Worm (Caenorhabditis elegans) whole organism, L1 larva: ENCODE data around the gene ZK112.4.

Source experiments
- C16A3.4 ChIP-seq: fragments of 150-350 bp; optimal IDR thresholded peaks from 2 replicates; lab custom pipeline; 2014; ENCODE audit warnings: missing biosample characterization, missing genetic modification characterization
- C34B4.2 ChIP-seq: sonication (generic microtip); optimal IDR thresholded peaks from 2 replicates; lab custom pipeline; 2017; ENCODE audit warnings: mild to moderate bottlenecking, missing genetic modification characterization, missing compliant biosample characterization
- aha-1 ChIP-seq: fragments of 150-350 bp; optimal IDR thresholded peaks from 2 replicates; lab custom pipeline; 2014; ENCODE audit warnings: missing biosample characterization, missing genetic modification characterization
- alr-1 ChIP-seq: fragments of 200-800 bp; sonication (Bioruptor generic); optimal IDR thresholded peaks from 2 replicates; lab custom pipeline; 2018; ENCODE audit warnings: borderline replicate concordance, mild to moderate bottlenecking, missing genetic modification characterization, missing compliant biosample characterization
- aly-2 ChIP-seq: fragments of 150-350 bp; optimal IDR thresholded peaks from 2 replicates; lab custom pipeline; 2014; ENCODE audit warnings: missing biosample characterization, missing genetic modification characterization
- ama-1 ChIP-seq: fragments of 150-350 bp; optimal IDR thresholded peaks from 2 replicates; lab custom pipeline; 2014
- blmp-1 ChIP-seq: fragments of 150-350 bp; optimal IDR thresholded peaks from 2 replicates; lab custom pipeline; 2014; ENCODE audit warnings: missing biosample characterization, missing genetic modification characterization
- ceh-8 ChIP-seq: fragments of 200-800 bp; sonication (Bioruptor generic); optimal IDR thresholded peaks from 2 replicates; lab custom pipeline; 2018; ENCODE audit warnings: mild to moderate bottlenecking, missing genetic modification characterization, moderate library complexity, missing compliant biosample characterization
- ceh-90 ChIP-seq: sonication (generic microtip); optimal IDR thresholded peaks from 2 replicates; lab custom pipeline; 2016; ENCODE audit warnings: missing genetic modification characterization, missing compliant biosample characterization
- dpl-1 ChIP-seq, 3 experiments: fragments of 150-350 bp in 2 of 3; sonication (generic microtip) in 1 of 3; optimal IDR thresholded peaks; 2 replicates each; lab custom pipeline; 2014 to 2017; ENCODE audit warnings: missing biosample characterization in 3 of 3, missing genetic modification characterization in 3 of 3, missing genetic modification reagents in 3 of 3
- efl-1 ChIP-seq, 4 experiments: fragments of 150-350 bp; optimal IDR thresholded peaks in 3 of 4; peaks in 1 of 4; 1 replicate in 1 of 4; 2 replicates in 3 of 4; lab custom pipeline; 2014; ENCODE audit warnings: missing biosample characterization in 2 of 4, missing genetic modification characterization in 2 of 4, missing genetic modification reagents in 2 of 4
- egl-13 ChIP-seq: sonication (generic microtip); optimal IDR thresholded peaks from 2 replicates; lab custom pipeline; 2016; ENCODE audit warnings: missing genotype, missing genetic modification reagents, missing genetic modification characterization, missing compliant biosample characterization
- egl-27 ChIP-seq, 2 experiments: fragments of 150-350 bp in 1 of 2; sonication (generic microtip); optimal IDR thresholded peaks; 3 replicates each; lab custom pipeline; 2017 to 2018; ENCODE audit warnings: missing biosample characterization in 2 of 2, missing genetic modification characterization in 2 of 2, missing genetic modification reagents in 2 of 2
- elt-2 ChIP-seq: sonication (generic microtip); optimal IDR thresholded peaks from 2 replicates; lab custom pipeline; 2016; ENCODE audit warnings: missing genetic modification characterization, mild to moderate bottlenecking, inconsistent platforms, missing compliant biosample characterization, missing genetic modification reagents
- fkh-10 ChIP-seq: sonication (generic microtip); optimal IDR thresholded peaks from 2 replicates; lab custom pipeline; 2017; ENCODE audit warnings: missing biosample characterization, missing genetic modification reagents, missing genetic modification characterization
- fkh-4 ChIP-seq: sonication (generic microtip); optimal IDR thresholded peaks from 2 replicates; lab custom pipeline; 2016; ENCODE audit warnings: missing compliant biosample characterization, missing genetic modification characterization, borderline replicate concordance
- fos-1 ChIP-seq: fragments of 150-350 bp; optimal IDR thresholded peaks from 2 replicates; lab custom pipeline; 2014; ENCODE audit warnings: missing biosample characterization, missing genetic modification characterization
- grh-1 ChIP-seq: fragments of 200-800 bp; sonication (Bioruptor generic); IDR thresholded peaks from 2 replicates; pipeline ENCODE4 v1.3.6; 2022; ENCODE audit warnings: missing genetic modification reagents, missing genetic modification characterization, missing compliant biosample characterization
- hlh-17 ChIP-seq: fragments of 200-800 bp; sonication (Bioruptor generic); optimal IDR thresholded peaks from 2 replicates; lab custom pipeline; 2018; ENCODE audit warnings: missing genetic modification characterization, mild to moderate bottlenecking, missing compliant biosample characterization, moderate library complexity, borderline replicate concordance
- hlh-4 ChIP-seq: sonication (generic microtip); optimal IDR thresholded peaks from 2 replicates; lab custom pipeline; 2016; ENCODE audit warnings: mild to moderate bottlenecking, missing genetic modification characterization, missing compliant biosample characterization
- lin-13 ChIP-seq: fragments of 150-350 bp; optimal IDR thresholded peaks from 2 replicates; lab custom pipeline; 2014; ENCODE audit warnings: missing biosample characterization, missing genetic modification reagents, missing genetic modification characterization
- lin-14 ChIP-seq: fragments of 200-800 bp; sonication (Bioruptor generic); optimal IDR thresholded peaks from 2 replicates; lab custom pipeline; 2018; ENCODE audit warnings: mild to moderate bottlenecking, missing genetic modification characterization, moderate library complexity, missing compliant biosample characterization
- lin-35 ChIP-seq, 2 experiments: fragments of 150-350 bp; optimal IDR thresholded peaks; 2 replicates each; lab custom pipeline; 2014; ENCODE audit warnings: missing biosample characterization in 2 of 2, missing genetic modification characterization in 2 of 2, missing genetic modification reagents in 2 of 2
- lir-3 ChIP-seq: sonication (generic microtip); optimal IDR thresholded peaks from 2 replicates; lab custom pipeline; 2016; ENCODE audit warnings: mild to moderate bottlenecking, missing genetic modification characterization, moderate library complexity, missing compliant biosample characterization; ENCODE audit not compliant: poor library complexity
- lsy-2 ChIP-seq, 2 experiments: fragments of 150-350 bp; optimal IDR thresholded peaks; 2 replicates each; lab custom pipeline; 2014; ENCODE audit warnings: missing biosample characterization in 2 of 2, missing genetic modification characterization in 2 of 2
- mab-9 ChIP-seq: fragments of 200-800 bp; sonication (Bioruptor generic); IDR thresholded peaks from 2 replicates; pipeline ENCODE4 v1.3.6; 2022; ENCODE audit warnings: missing genetic modification reagents, missing genetic modification characterization, missing compliant biosample characterization
- mdl-1 ChIP-seq, 2 experiments: fragments of 150-350 bp; optimal IDR thresholded peaks; 2 replicates each; lab custom pipeline; 2014 to 2017; ENCODE audit warnings: missing biosample characterization in 2 of 2, missing genetic modification characterization in 2 of 2, inconsistent platforms in 1 of 2
- mef-2 ChIP-seq: fragments of 150-350 bp; optimal IDR thresholded peaks from 2 replicates; lab custom pipeline; 2014; ENCODE audit warnings: missing biosample characterization, missing genetic modification characterization
- mep-1 ChIP-seq: fragments of 150-350 bp; optimal IDR thresholded peaks from 2 replicates; lab custom pipeline; 2014; ENCODE audit warnings: missing biosample characterization, missing genetic modification characterization
- nhr-11 ChIP-seq: fragments of 150-350 bp; optimal IDR thresholded peaks from 2 replicates; lab custom pipeline; 2014; ENCODE audit warnings: missing biosample characterization, missing genetic modification characterization
- nhr-19 ChIP-seq: fragments of 200-800 bp; sonication (Bioruptor generic); conservative IDR thresholded peaks from 2 replicates; pipeline ENCODE4 v1.3.6; 2022; ENCODE audit warnings: missing genetic modification characterization, missing compliant biosample characterization
- nhr-47 ChIP-seq: sonication (generic microtip); optimal IDR thresholded peaks from 2 replicates; lab custom pipeline; 2016; ENCODE audit warnings: mild to moderate bottlenecking, missing genetic modification characterization, moderate library complexity, missing compliant biosample characterization
- nhr-71 ChIP-seq: sonication (generic microtip); optimal IDR thresholded peaks from 2 replicates; lab custom pipeline; 2016; ENCODE audit warnings: mild to moderate bottlenecking, missing genetic modification characterization, moderate library complexity, missing compliant biosample characterization
- nhr-84 ChIP-seq: sonication (generic microtip); optimal IDR thresholded peaks from 2 replicates; lab custom pipeline; 2017; ENCODE audit warnings: missing biosample characterization, missing genetic modification characterization
- nhr-85 ChIP-seq: sonication (generic microtip); peaks from one replicate; lab custom pipeline; 2016; ENCODE audit warnings: missing genetic modification characterization, inconsistent platforms, missing compliant biosample characterization
- pax-3 ChIP-seq: fragments of 200-800 bp; sonication (Bioruptor generic); optimal IDR thresholded peaks from 2 replicates; lab custom pipeline; 2018; ENCODE audit warnings: mild to moderate bottlenecking, missing genetic modification characterization, moderate library complexity, missing compliant biosample characterization
- rnt-1 ChIP-seq: sonication (generic microtip); optimal IDR thresholded peaks from 2 replicates; lab custom pipeline; 2016; ENCODE audit warnings: mild to moderate bottlenecking, missing genetic modification characterization, moderate library complexity, missing compliant biosample characterization
- skn-1 ChIP-seq: fragments of 150-350 bp; optimal IDR thresholded peaks from 2 replicates; lab custom pipeline; 2014; ENCODE audit warnings: missing biosample characterization, missing genetic modification characterization
- sox-4 ChIP-seq: sonication (generic microtip); optimal IDR thresholded peaks from 2 replicates; lab custom pipeline; 2016; ENCODE audit warnings: missing genetic modification characterization, missing compliant biosample characterization
- swsn-7 ChIP-seq: sonication (generic microtip); optimal IDR thresholded peaks from 2 replicates; lab custom pipeline; 2016; ENCODE audit warnings: missing genetic modification characterization, missing compliant biosample characterization
- tbx-2 ChIP-seq: sonication (generic microtip); optimal IDR thresholded peaks from 2 replicates; lab custom pipeline; 2016; ENCODE audit warnings: missing genetic modification characterization, missing compliant biosample characterization
- unc-130 ChIP-seq: fragments of 150-350 bp; optimal IDR thresholded peaks from 2 replicates; lab custom pipeline; 2017; ENCODE audit warnings: missing biosample characterization, missing genetic modification characterization, inconsistent platforms
- unc-62 ChIP-seq: fragments of 150-350 bp; optimal IDR thresholded peaks from 2 replicates; lab custom pipeline; 2014; ENCODE audit warnings: missing biosample characterization, missing genetic modification reagents, missing genetic modification characterization
- unc-98 ChIP-seq: fragments of 200-800 bp; sonication (Bioruptor generic); IDR thresholded peaks from 2 replicates; pipeline ENCODE4 v1.3.6; 2022; ENCODE audit warnings: missing genetic modification characterization, missing compliant biosample characterization
- xbp-1 ChIP-seq: sonication (generic microtip); optimal IDR thresholded peaks from 2 replicates; lab custom pipeline; 2016; ENCODE audit warnings: missing genetic modification characterization, missing compliant biosample characterization
- zag-1 ChIP-seq: fragments of 150-350 bp; optimal IDR thresholded peaks from 2 replicates; lab custom pipeline; 2014; ENCODE audit warnings: missing biosample characterization, missing genetic modification characterization
- zip-4 ChIP-seq: fragments of 200-800 bp; sonication (Bioruptor generic); optimal IDR thresholded peaks from 2 replicates; lab custom pipeline; 2018; ENCODE audit warnings: mild to moderate bottlenecking, missing genetic modification characterization, moderate library complexity, missing compliant biosample characterization
- ztf-11 ChIP-seq, 2 experiments: sonication (generic microtip); optimal IDR thresholded peaks; 2 replicates each; lab custom pipeline; 2016 to 2017; ENCODE audit warnings: missing genetic modification characterization in 2 of 2, missing biosample characterization in 1 of 2, missing compliant biosample characterization in 1 of 2

The ZK112.4 gene

ce11 chrIII:7720861-7721260 is 8.9 kb downstream of the ZK112.4 start (continued):
- no peak for TF ChIP-seq nhr-84 (tag; lab: Kevin White, UChicago)
- TF ChIP-seq lin-35 (GFP tag; optimal IDR thresholded peaks at IDR 0.05; lab: Kevin White, UChicago): peak; percentile 3 to 52
- peak; percentile 27 for TF ChIP-seq nhr-11 (tag; lab: Kevin White, UChicago)
- TF ChIP-seq egl-13 (tag; lab: Kevin White, UChicago): no peak
- no peak for TF ChIP-seq grh-1 (GFP tag; lab: Robert Waterston, UW)
- TF ChIP-seq fos-1 (tag; lab: Kevin White, UChicago): no peak
- TF ChIP-seq ceh-90 (tag; lab: Kevin White, UChicago): no peak
- no peak for TF ChIP-seq egl-27 (tag; optimal IDR thresholded peaks at IDR 0.05; lab: Kevin White, UChicago)
- peak; percentile 53 for TF ChIP-seq tbx-2 (tag; lab: Kevin White, UChicago)
- TF ChIP-seq C34B4.2 (tag; lab: Kevin White, UChicago): no peak
- peak; percentile 66 for TF ChIP-seq rnt-1 (tag; lab: Kevin White, UChicago)
- TF ChIP-seq aha-1 (tag; lab: Kevin White, UChicago): no peak
- no peak for TF ChIP-seq unc-98 (GFP tag; lab: Robert Waterston, UW)
- TF ChIP-seq lir-3 (tag; lab: Kevin White, UChicago): peak; percentile 34
- no peak for TF ChIP-seq ztf-11 (tag; optimal IDR thresholded peaks at IDR 0.05; lab: Kevin White, UChicago)
- TF ChIP-seq nhr-19 (GFP tag; lab: Robert Waterston, UW): peak; percentile 48; the same call in 1 of the 2 replicates
- TF ChIP-seq pax-3 (tag; lab: Kevin White, UChicago): peak; percentile 47
- no peak for TF ChIP-seq ceh-8 (GFP tag; lab: Kevin White, UChicago)
- peak; percentile 8 to 32 for TF ChIP-seq efl-1 (optimal IDR thresholded peaks at IDR 0.05; lab: Kevin White, UChicago)
- peak; percentile 31 to 94 for TF ChIP-seq efl-1 (GFP tag; optimal IDR thresholded peaks at IDR 0.05 in 1 of 2; lab: Kevin White, UChicago)
- peak; percentile 59 for TF ChIP-seq mep-1 (tag; lab: Kevin White, UChicago)
- TF ChIP-seq mdl-1 (tag; optimal IDR thresholded peaks at IDR 0.05; lab: Kevin White, UChicago): peak in 1 of 2 experiments; percentile 50
- TF ChIP-seq alr-1 (tag; lab: Kevin White, UChicago): no peak
- TF ChIP-seq fkh-4 (tag; lab: Kevin White, UChicago): no peak
- TF ChIP-seq sox-4 (tag; lab: Kevin White, UChicago): peak; percentile 16
- TF ChIP-seq ama-1 (lab: Kevin White, UChicago): no peak
- no peak for TF ChIP-seq nhr-85 (tag; lab: Kevin White, UChicago)
- TF ChIP-seq nhr-47 (tag; lab: Kevin White, UChicago): peak; percentile 61
- no peak for TF ChIP-seq hlh-17 (GFP tag; lab: Kevin White, UChicago)
- peak; percentile 18 to 45 (median 36) for TF ChIP-seq dpl-1 (GFP tag; optimal IDR thresholded peaks at IDR 0.05; lab: Kevin White, UChicago)
- TF ChIP-seq mab-9 (GFP tag; lab: Robert Waterston, UW): no peak
- TF ChIP-seq mef-2 (tag; lab: Kevin White, UChicago): no peak
- no peak for TF ChIP-seq hlh-4 (tag; lab: Kevin White, UChicago)
- TF ChIP-seq unc-62 (GFP tag; lab: Kevin White, UChicago): no peak
- TF ChIP-seq swsn-7 (tag; lab: Kevin White, UChicago): peak; percentile 41
- no peak for TF ChIP-seq aly-2 (tag; lab: Kevin White, UChicago)
- peak; percentile 27 for TF ChIP-seq lin-13 (GFP tag; lab: Kevin White, UChicago)
- peak; percentile 56 for TF ChIP-seq xbp-1
- peak; percentile 6 for TF ChIP-seq C16A3.4 (tag; lab: Kevin White, UChicago)
- TF ChIP-seq, all 84 proteins: peak for 30

DNA sequence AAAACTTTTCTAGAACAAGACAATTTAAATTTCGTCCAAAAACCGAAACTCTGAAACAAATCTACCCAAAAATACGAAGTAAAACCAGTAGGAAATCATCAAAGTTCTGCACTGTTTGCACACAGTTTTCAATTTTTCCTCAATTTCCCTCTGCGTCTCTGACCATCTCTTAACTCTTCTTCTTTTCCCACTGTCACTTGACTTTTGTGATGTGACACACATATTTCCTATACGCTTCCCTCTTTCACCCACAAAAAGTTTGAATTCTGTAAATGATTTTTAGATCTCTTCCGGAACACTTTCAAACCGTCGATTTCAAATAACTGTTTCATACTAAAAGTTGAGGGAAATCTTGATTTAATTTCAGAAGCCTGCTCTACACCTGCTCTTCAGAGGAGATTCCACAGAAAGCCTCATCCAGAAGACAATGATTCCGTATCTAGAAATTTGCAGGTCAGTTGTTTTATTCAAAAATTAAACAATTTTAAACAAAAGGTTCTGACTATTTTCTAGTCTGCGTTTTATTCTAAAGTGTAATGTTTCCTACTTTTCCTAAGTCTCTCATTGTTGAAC is 10.4 kb downstream of the ZK112.4 start, which contains the start of gene ncl-1:
ncl-1 (plus strand) TSS at position 366 of the 573 bp plus-strand sequence.
- TF ChIP-seq nhr-19 (GFP tag; lab: Robert Waterston, UW) (0 out of 2 replicates have a peak, but pooled peaks have one; percentile 14), unc-130 (tag; lab: Kevin White, UChicago) (no peak), rnt-1 (tag; lab: Kevin White, UChicago) (peak; percentile 12), blmp-1 (tag; lab: Kevin White, UChicago) (peak; percentile 40), lin-35 (GFP tag; optimal IDR thresholded peaks at IDR 0.05; lab: Kevin White, UChicago) (peak; percentile 19 to 54), skn-1 (tag; lab: Kevin White, UChicago) (peak; percentile 18), lsy-2 (tag; optimal IDR thresholded peaks at IDR 0.05; lab: Kevin White, UChicago) (peak in 1 of 2 experiments; percentile 20), elt-2 (tag; lab: Kevin White, UChicago) (peak; percentile 19), nhr-85 (tag; lab: Kevin White, UChicago) (peak; percentile 58), lin-14 (GFP tag; lab: Kevin White, UChicago) (peak; percentile 42), swsn-7 (tag; lab: Kevin White, UChicago) (no peak), zag-1 (tag; lab: Kevin White, UChicago) (no peak), unc-98 (GFP tag; lab: Robert Waterston, UW) (no peak), nhr-71 (tag; lab: Kevin White, UChicago) (peak; percentile 2), efl-1 (optimal IDR thresholded peaks at IDR 0.05; lab: Kevin White, UChicago) (no peak), efl-1 (GFP tag; optimal IDR thresholded peaks at IDR 0.05 in 1 of 2; lab: Kevin White, UChicago) (peak in 1 of 2 experiments; percentile 80), fkh-10 (GFP tag; lab: Kevin White, UChicago) (no peak), dpl-1 (GFP tag; optimal IDR thresholded peaks at IDR 0.05; lab: Kevin White, UChicago) (peak in 1 of 3 experiments; percentile 27), ama-1 (lab: Kevin White, UChicago) (peak; percentile 18), mep-1 (tag; lab: Kevin White, UChicago) (peak; percentile 7), zip-4 (GFP tag; lab: Kevin White, UChicago) (no peak)
